Worm (Caenorhabditis elegans): ENCODE results near the gene nstp-7.

ce11 chrV:565984-566383 lies 15.7 kb upstream of the nstp-7 start, which contains the start of gene sri-73:
- TF ChIP-seq elt-3 (tag; optimal IDR thresholded peaks at IDR 0.05), result no peak
- TF ChIP-seq skn-1 (tag; optimal IDR thresholded peaks at IDR 0.05), result no peak
- no peak for TF ChIP-seq ama-1 (optimal IDR thresholded peaks at IDR 0.05)
- no peak for TF ChIP-seq ceh-82 (tag; optimal IDR thresholded peaks at IDR 0.05)
- no peak for TF ChIP-seq mdl-1 (tag; optimal IDR thresholded peaks at IDR 0.05)
- no peak for TF ChIP-seq snpc-4 (tag; optimal IDR thresholded peaks at IDR 0.05)
- no peak for TF ChIP-seq lin-11 (tag; optimal IDR thresholded peaks at IDR 0.05)
- TF ChIP-seq zag-1 (tag; optimal IDR thresholded peaks at IDR 0.05), result no peak
- no peak for TF ChIP-seq blmp-1 (tag; optimal IDR thresholded peaks at IDR 0.05; ENCODE audit: insufficient read depth)

All from whole organism, L2 larva.